Worm (Caenorhabditis elegans): Measurements from ENCODE around the gene C49F5.6.

C49F5.6 gene

ce11 chrX:11982065-11982464 is 6.0 kb upstream of the C49F5.6 start, which contains the start of gene nhr-167:
TSS of gene nhr-167 (minus strand) at chrX:11982085.
- TF ChIP-seq ztf-4 (tag; optimal IDR thresholded peaks at IDR 0.05) = no peak
- peak; percentile 4 for TF ChIP-seq C34F6.9 (tag; optimal IDR thresholded peaks at IDR 0.05)

ce11 chrX:11983576-11984061 is 4.5 kb upstream of the C49F5.6 start, which contains the start of gene C49F5.3:
TSS of gene C49F5.3 (minus strand) at chrX:11983626.
- TF ChIP-seq lin-39 (tag; optimal IDR thresholded peaks at IDR 0.05) = no peak
- no peak for TF ChIP-seq fos-1 (tag; optimal IDR thresholded peaks at IDR 0.05)
- TF ChIP-seq skn-1 (tag; optimal IDR thresholded peaks at IDR 0.05) = no peak
- TF ChIP-seq nhr-237 (tag; optimal IDR thresholded peaks at IDR 0.05) = no peak
- no peak for TF ChIP-seq nhr-23 (tag; optimal IDR thresholded peaks at IDR 0.05)
- no peak for TF ChIP-seq ceh-16 (tag; optimal IDR thresholded peaks at IDR 0.05)

ce11 chrX:11985887-11986286 is 2.2 kb upstream of the C49F5.6 start, which contains the start of gene C49F5.5:
TSS of gene C49F5.5 (plus strand) at chrX:11986187.
- no peak for TF ChIP-seq sem-4 (tag; optimal IDR thresholded peaks at IDR 0.05)
- TF ChIP-seq alr-1 (tag; optimal IDR thresholded peaks at IDR 0.05) = no peak
- TF ChIP-seq nhr-10 (tag; optimal IDR thresholded peaks at IDR 0.05) = no peak
- TF ChIP-seq elt-1 (tag; optimal IDR thresholded peaks at IDR 0.05) = no peak
- TF ChIP-seq snpc-4 (tag; optimal IDR thresholded peaks at IDR 0.05) = no peak
- TF ChIP-seq lin-11 (tag; optimal IDR thresholded peaks at IDR 0.05) = no peak

ce11 chrX:11992246-11992645 is 4.1 kb downstream of the C49F5.6 start:
- TF ChIP-seq elt-1 (tag; optimal IDR thresholded peaks at IDR 0.05) (no peak), elt-3 (tag; optimal IDR thresholded peaks at IDR 0.05) (no peak), ama-1 (optimal IDR thresholded peaks at IDR 0.05) (no peak), sma-3 (GFP tag; optimal IDR thresholded peaks at IDR 0.05) (no peak), ZK546.5 (tag; optimal IDR thresholded peaks at IDR 0.05) (no peak), aly-2 (tag; optimal IDR thresholded peaks at IDR 0.05) (no peak), lin-39 (tag; optimal IDR thresholded peaks at IDR 0.05) (no peak), egl-27 (tag; optimal IDR thresholded peaks at IDR 0.05) (no peak), dmd-4 (tag; optimal IDR thresholded peaks at IDR 0.05) (no peak), alr-1 (tag; optimal IDR thresholded peaks at IDR 0.05) (no peak), skn-1 (tag; optimal IDR thresholded peaks at IDR 0.05) (no peak), C34F6.9 (tag; optimal IDR thresholded peaks at IDR 0.05) (no peak), nhr-6 (tag; optimal IDR thresholded peaks at IDR 0.05) (no peak), crh-2 (tag; optimal IDR thresholded peaks at IDR 0.05) (no peak), snpc-4 (tag; optimal IDR thresholded peaks at IDR 0.05) (no peak), Y55F3AM.14 (GFP tag; optimal IDR thresholded peaks at IDR 0.05) (no peak), unc-39 (tag; optimal IDR thresholded peaks at IDR 0.05) (no peak)

- no peak for TF ChIP-seq unc-39 (tag; optimal IDR thresholded peaks at IDR 0.05)
Measured at ce11 chrX:11992778-11993177, 4.7 kb downstream of the C49F5.6 start.

ce11 chrX:11993327-11993726 is 5.2 kb downstream of the C49F5.6 start:
- no peak for TF ChIP-seq nhr-6 (tag; optimal IDR thresholded peaks at IDR 0.05)
- TF ChIP-seq nhr-21 (tag; optimal IDR thresholded peaks at IDR 0.05) = no peak
- no peak for TF ChIP-seq mdl-1 (tag; optimal IDR thresholded peaks at IDR 0.05)
- no peak for TF ChIP-seq unc-55 (GFP tag; optimal IDR thresholded peaks at IDR 0.05)
- TF ChIP-seq nhr-237 (tag; optimal IDR thresholded peaks at IDR 0.05) = no peak
- peak; percentile 24 for TF ChIP-seq sma-3 (GFP tag; optimal IDR thresholded peaks at IDR 0.05)
- TF ChIP-seq lsy-2 (tag; optimal IDR thresholded peaks at IDR 0.05) = no peak

- no peak for TF ChIP-seq sma-3 (GFP tag; optimal IDR thresholded peaks at IDR 0.05)
- TF ChIP-seq crh-2 (tag; optimal IDR thresholded peaks at IDR 0.05) = peak; percentile 14
Measured at ce11 chrX:11994484-11994883, 6.4 kb downstream of the C49F5.6 start, which contains the start of gene C49F5.7. TSS of gene C49F5.7 (plus strand) at chrX:11994784.

- TF ChIP-seq mbf-1 (tag; optimal IDR thresholded peaks at IDR 0.05) = no peak
- TF ChIP-seq dmd-4 (tag; optimal IDR thresholded peaks at IDR 0.05) = no peak
- TF ChIP-seq Y55F3AM.14 (GFP tag; optimal IDR thresholded peaks at IDR 0.05) = no peak
- no peak for TF ChIP-seq zag-1 (tag; optimal IDR thresholded peaks at IDR 0.05)
Measured at ce11 chrX:11996606-11997005, 8.5 kb downstream of the C49F5.6 start.

Data from whole organism, L2 larva.